Worm (Caenorhabditis elegans) whole organism, L2 larva: ENCODE data around the gene pqn-16.

ENCODE experiments used
- R02D3.7 ChIP-seq: fragments of 150-350 bp; optimal IDR thresholded peaks from 2 replicates; lab custom pipeline; 2014; ENCODE audit warnings: missing biosample characterization, missing genetic modification characterization
- aly-2 ChIP-seq: fragments of 150-350 bp; optimal IDR thresholded peaks from 2 replicates; lab custom pipeline; 2014; ENCODE audit warnings: missing biosample characterization, missing genetic modification characterization
- elt-3 ChIP-seq: sonication (generic microtip); optimal IDR thresholded peaks from 2 replicates; lab custom pipeline; 2017; ENCODE audit warnings: missing biosample characterization, missing genetic modification characterization
- fos-1 ChIP-seq: fragments of 150-350 bp; optimal IDR thresholded peaks from 2 replicates; lab custom pipeline; 2014; ENCODE audit warnings: missing biosample characterization, missing genetic modification characterization
- nhr-10 ChIP-seq: sonication (generic microtip); optimal IDR thresholded peaks from 2 replicates; lab custom pipeline; 2017; ENCODE audit warnings: missing biosample characterization, missing genetic modification characterization
- nhr-12 ChIP-seq: fragments of 150-350 bp; optimal IDR thresholded peaks from 2 replicates; lab custom pipeline; 2014; ENCODE audit warnings: missing biosample characterization, missing genetic modification characterization
- nhr-77 ChIP-seq: fragments of 150-350 bp; optimal IDR thresholded peaks from 2 replicates; lab custom pipeline; 2014; ENCODE audit warnings: missing biosample characterization, missing genetic modification characterization
- unc-39 ChIP-seq: fragments of 150-350 bp; optimal IDR thresholded peaks from 2 replicates; lab custom pipeline; 2014; ENCODE audit warnings: missing biosample characterization, missing genetic modification characterization

ce11 chrV:9132043-9132442 is 41.8 kb upstream of the pqn-16 start, which contains the start of gene F21C10.1:
- TF ChIP-seq aly-2 (tag; lab: Kevin White, UChicago) (no peak), R02D3.7 (no peak), nhr-77 (tag; lab: Kevin White, UChicago) (no peak), fos-1 (tag; lab: Kevin White, UChicago) (no peak), elt-3 (no peak), unc-39 (tag; lab: Kevin White, UChicago) (no peak), nhr-10 (no peak), nhr-12 (tag; lab: Kevin White, UChicago) (no peak)
